Comparison of ENCODE assay signal across 3 fruit fly cellular contexts in the genomic region with DNA sequence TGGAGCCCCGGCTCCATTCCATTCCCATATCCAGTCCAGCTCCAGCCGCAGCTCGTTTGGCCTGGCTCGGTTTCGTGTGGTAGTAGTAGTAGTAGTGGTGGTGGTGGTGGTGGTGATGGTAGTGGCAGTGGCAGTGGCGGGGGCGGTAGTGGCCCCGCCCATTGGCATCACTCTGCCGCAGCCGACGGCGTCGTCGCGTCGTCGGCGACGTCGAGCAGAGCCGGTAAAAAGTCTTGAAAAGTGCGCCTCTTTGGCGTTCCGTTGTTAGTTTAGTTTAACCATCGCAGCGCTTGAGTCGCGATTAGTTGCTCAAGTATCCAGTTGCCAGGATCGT.
TF ChIP-seq lines count a peak whose summit lies in the region.

A gene (plus strand): TSS at position 248 of the 334 bp plus-strand sequence.

- no peak for TF ChIP-seq CTCF in whole organism, embryonic (GFP tag; optimal IDR thresholded peaks at IDR 0.05; lab: Kevin White, UChicago)

TF ChIP-seq in whole organism, embryonic, 481 proteins besides CTCF, POLR2A, EP300 and RAD21:
- TF ChIP-seq fru (optimal IDR thresholded peaks at IDR 0.05; lab: Kevin White, UChicago) (no peak), mirr (GFP tag; optimal IDR thresholded peaks at IDR 0.05; lab: Kevin White, UChicago) (no peak), gce (GFP tag; IDR thresholded peaks at IDR 0.05; lab: Robert Waterston, UW) (no peak), CG17328 (GFP tag; IDR thresholded peaks at IDR 0.05; lab: Robert Waterston, UW) (no peak), sr (GFP tag; IDR thresholded peaks at IDR 0.05; lab: Robert Waterston, UW) (peak; percentile 33; the same call in 1 of the 3 replicates), ems (GFP tag; optimal IDR thresholded peaks at IDR 0.05; lab: Kevin White, UChicago) (no peak), crol (GFP tag; IDR thresholded peaks at IDR 0.05; lab: Robert Waterston, UW) (peak; percentile 26; the same call in 1 of the 2 replicates), CG8478 (optimal IDR thresholded peaks at IDR 0.05; lab: Kevin White, UChicago) (no peak), ara (GFP tag; IDR thresholded peaks at IDR 0.05; lab: Robert Waterston, UW) (no peak), CG12769 (tag; optimal IDR thresholded peaks at IDR 0.05; lab: Kevin White, UChicago) (peak; percentile 48), ham (GFP tag; IDR thresholded peaks at IDR 0.05; lab: Robert Waterston, UW) (no peak), Med (GFP tag; lab: Kevin White, UChicago) (peak; percentile 7), CoRest (tag; optimal IDR thresholded peaks at IDR 0.05; lab: Kevin White, UChicago) (no peak), kni (GFP tag; optimal IDR thresholded peaks at IDR 0.05; lab: Kevin White, UChicago) (peak; percentile 4), grn (GFP tag; optimal IDR thresholded peaks at IDR 0.05; lab: Kevin White, UChicago) (no peak), zf30C (GFP tag; optimal IDR thresholded peaks at IDR 0.05; lab: Kevin White, UChicago) (no peak), Adf1 (GFP tag; IDR thresholded peaks at IDR 0.05; lab: Robert Waterston, UW) (peak; percentile 49; the same call in 1 of the 2 replicates), CG10462 (GFP tag; optimal IDR thresholded peaks at IDR 0.05; lab: Kevin White, UChicago) (no peak), nerfin-1 (tag; optimal IDR thresholded peaks at IDR 0.05; lab: Kevin White, UChicago) (no peak), cg (GFP tag; optimal IDR thresholded peaks at IDR 0.05; lab: Kevin White, UChicago) (peak; percentile 45), dimm (GFP tag; IDR thresholded peaks at IDR 0.05; lab: Robert Waterston, UW) (no peak), Opbp (GFP tag; IDR thresholded peaks at IDR 0.05; lab: Robert Waterston, UW; ENCODE audit: partially characterized antibody) (no peak)

TF ChIP-seq in whole organism, prepupa, 60 proteins besides CTCF, POLR2A, EP300 and RAD21:
- TF ChIP-seq Eip75B (GFP tag; optimal IDR thresholded peaks at IDR 0.05; lab: Kevin White, UChicago) (no peak), CG6163 (GFP tag; IDR thresholded peaks at IDR 0.05; lab: Robert Waterston, UW) (0 out of 3 replicates have a peak, but pooled peaks have one; percentile 22), eg (GFP tag; IDR thresholded peaks at IDR 0.05; lab: Robert Waterston, UW) (0 out of 3 replicates have a peak, but pooled peaks have one; percentile 32)

TF ChIP-seq in whole organism, pupa, 21 proteins besides CTCF, POLR2A, EP300 and RAD21:
- TF ChIP-seq CG10348 (GFP tag; IDR thresholded peaks at IDR 0.05; lab: Robert Waterston, UW) (no peak), CG14655 (GFP tag; optimal IDR thresholded peaks at IDR 0.05; lab: Kevin White, UChicago) (no peak), CG15710 (tag; optimal IDR thresholded peaks at IDR 0.05; lab: Kevin White, UChicago) (no peak), rn (GFP tag; IDR thresholded peaks at IDR 0.05; lab: Robert Waterston, UW) (no peak), CG9948 (tag; optimal IDR thresholded peaks at IDR 0.05; lab: Kevin White, UChicago) (no peak), Ets98B (GFP tag; IDR thresholded peaks at IDR 0.05; lab: Robert Waterston, UW) (peak; percentile 35; the same call in 1 of the 2 replicates), gl (tag; optimal IDR thresholded peaks at IDR 0.05; lab: Kevin White, UChicago) (no peak), CG8159 (tag; optimal IDR thresholded peaks at IDR 0.05; lab: Kevin White, UChicago) (no peak), CG32121 (GFP tag; IDR thresholded peaks at IDR 0.05; lab: Robert Waterston, UW) (peak; percentile 11; the same call in 1 of the 2 replicates), CG8301 (tag; optimal IDR thresholded peaks at IDR 0.05; lab: Kevin White, UChicago) (no peak), EcR (GFP tag; optimal IDR thresholded peaks at IDR 0.05; lab: Kevin White, UChicago) (peak; percentile 60), CG4496 (GFP tag; IDR thresholded peaks at IDR 0.05; lab: Robert Waterston, UW) (0 out of 3 replicates have a peak, but pooled peaks have one; percentile 53)
